Worm (Caenorhabditis elegans) whole organism, L4 larva: ENCODE results near the gene F55B12.10.

Experiments used
- F10B5.3 ChIP-seq: sonication (generic microtip); optimal IDR thresholded peaks from 2 replicates; lab custom pipeline; 2016; ENCODE audit warnings: mild to moderate bottlenecking, missing genetic modification characterization, missing compliant biosample characterization
- F37D6.2 ChIP-seq: sonication (generic microtip); optimal IDR thresholded peaks from 2 replicates; lab custom pipeline; 2016; ENCODE audit warnings: mild to moderate bottlenecking, missing genetic modification characterization, missing compliant biosample characterization
- T26A8.4 ChIP-seq: fragments of 200-800 bp; sonication (Bioruptor generic); IDR thresholded peaks from 2 replicates; pipeline ENCODE4 v1.3.6; 2022; ENCODE audit warnings: missing genetic modification characterization, missing compliant biosample characterization
- Y5F2A.4 ChIP-seq: fragments of 200-800 bp; sonication (Bioruptor generic); optimal IDR thresholded peaks from 2 replicates; lab custom pipeline; 2018; ENCODE audit warnings: mild to moderate bottlenecking, missing genetic modification characterization, missing compliant biosample characterization
- aha-1 ChIP-seq: fragments of 150-350 bp; peaks from one replicate; lab custom pipeline; 2014; ENCODE audit warnings: missing biosample characterization, missing genetic modification characterization
- aly-2 ChIP-seq: sonication (generic microtip); optimal IDR thresholded peaks from 2 replicates; lab custom pipeline; 2018; ENCODE audit warnings: missing biosample characterization, missing genetic modification characterization
- ama-1 ChIP-seq: fragments of 150-350 bp; optimal IDR thresholded peaks from 2 replicates; lab custom pipeline; 2014; ENCODE audit warnings: inconsistent platforms, mixed read lengths
- ces-1 ChIP-seq: fragments of 150-350 bp; sonication (generic microtip); optimal IDR thresholded peaks from 4 replicates; lab custom pipeline; 2014; ENCODE audit warnings: missing biosample characterization, missing genetic modification reagents, missing genetic modification characterization
- daf-16 ChIP-seq, 3 experiments: sonication (generic microtip); optimal IDR thresholded peaks; 2 replicates each; lab custom pipeline; 2016 to 2017; ENCODE audit warnings: missing genetic modification characterization in 3 of 3, missing genetic modification reagents in 3 of 3, mild to moderate bottlenecking in 2 of 3, missing compliant biosample characterization in 2 of 3, missing biosample characterization in 1 of 3, moderate library complexity in 1 of 3
- dmd-9 ChIP-seq: fragments of 200-800 bp; sonication (Bioruptor generic); IDR thresholded peaks from 2 replicates; pipeline ENCODE4 v1.3.6; 2022; ENCODE audit warnings: missing genetic modification reagents, missing genetic modification characterization, missing compliant biosample characterization
- dpl-1 ChIP-seq: fragments of 150-350 bp; optimal IDR thresholded peaks from 2 replicates; lab custom pipeline; 2014; ENCODE audit warnings: missing biosample characterization, missing genetic modification reagents, missing genetic modification characterization
- egl-43 ChIP-seq: fragments of 200-800 bp; sonication (Bioruptor generic); IDR thresholded peaks from 2 replicates; pipeline ENCODE4 v1.3.6; 2022; ENCODE audit warnings: missing genetic modification reagents, missing genetic modification characterization, missing compliant biosample characterization
- fos-1 ChIP-seq: fragments of 150-350 bp; optimal IDR thresholded peaks from 2 replicates; lab custom pipeline; 2014; ENCODE audit warnings: missing biosample characterization, missing genetic modification characterization
- hlh-11 ChIP-seq: fragments of 200-800 bp; sonication (Bioruptor generic); optimal IDR thresholded peaks from 2 replicates; lab custom pipeline; 2018; ENCODE audit warnings: mild to moderate bottlenecking, missing genetic modification characterization, missing compliant biosample characterization
- hlh-30 ChIP-seq: sonication (generic microtip); optimal IDR thresholded peaks from 2 replicates; lab custom pipeline; 2017; ENCODE audit warnings: antibody characterized with exemption, mild to moderate bottlenecking, missing genetic modification characterization, missing compliant biosample characterization; ENCODE audit not compliant: insufficient read depth
- hmg-1.1 ChIP-seq: fragments of 200-800 bp; sonication (Bioruptor generic); IDR thresholded peaks from 2 replicates; pipeline ENCODE4 v1.3.6; 2022; ENCODE audit warnings: missing genetic modification reagents, missing genetic modification characterization, missing compliant biosample characterization
- lim-7 ChIP-seq: fragments of 200-800 bp; sonication (Bioruptor generic); IDR thresholded peaks from 2 replicates; pipeline ENCODE4 v1.3.6; 2022; ENCODE audit warnings: missing genetic modification characterization, missing compliant biosample characterization
- lin-38 ChIP-seq: fragments of 200-800 bp; sonication (Bioruptor generic); IDR thresholded peaks from 2 replicates; pipeline ENCODE4 v1.3.6; 2022; ENCODE audit warnings: missing genetic modification reagents, missing genetic modification characterization, missing compliant biosample characterization
- lin-39 ChIP-seq: fragments of 150-350 bp; optimal IDR thresholded peaks from 2 replicates; lab custom pipeline; 2014; ENCODE audit warnings: missing biosample characterization, missing genetic modification reagents, missing genetic modification characterization
- madf-5 ChIP-seq, 2 experiments: fragments of 200-800 bp; sonication (Bioruptor generic); IDR thresholded peaks; 2 replicates each; pipeline ENCODE4 v1.3.6; 2022; ENCODE audit warnings: missing compliant biosample characterization in 2 of 2, missing genetic modification characterization in 2 of 2
- mdl-1 ChIP-seq, 2 experiments: fragments of 150-350 bp in 1 of 2; sonication (generic microtip) in 1 of 2; optimal IDR thresholded peaks; 2 replicates each; lab custom pipeline; 2014 to 2017; ENCODE audit warnings: missing biosample characterization in 2 of 2, missing genetic modification characterization in 2 of 2
- mep-1 ChIP-seq: fragments of 150-350 bp; sonication (generic microtip); optimal IDR thresholded peaks from 3 replicates; lab custom pipeline; 2014; ENCODE audit warnings: missing biosample characterization, missing genetic modification characterization
- mes-2 ChIP-seq: sonication (generic microtip); optimal IDR thresholded peaks from 2 replicates; lab custom pipeline; 2016; ENCODE audit warnings: missing genotype, mild to moderate bottlenecking, missing genetic modification characterization, missing compliant biosample characterization; ENCODE audit not compliant: poor library complexity, severe bottlenecking
- mxl-2 ChIP-seq: fragments of 200-800 bp; sonication (Bioruptor generic); conservative IDR thresholded peaks from 2 replicates; pipeline ENCODE4 v1.3.6; 2022; ENCODE audit warnings: missing genetic modification reagents, missing genetic modification characterization, missing compliant biosample characterization
- nhr-237 ChIP-seq: sonication (generic microtip); optimal IDR thresholded peaks from 2 replicates; lab custom pipeline; 2017; ENCODE audit warnings: missing biosample characterization, missing genetic modification characterization
- nhr-25 ChIP-seq: sonication (generic microtip); optimal IDR thresholded peaks from 2 replicates; lab custom pipeline; 2017; ENCODE audit warnings: missing genetic modification characterization, mild to moderate bottlenecking, missing compliant biosample characterization, antibody characterized with exemption, moderate library complexity, borderline replicate concordance; ENCODE audit not compliant: insufficient read depth
- nhr-41 ChIP-seq: fragments of 200-800 bp; sonication (Bioruptor generic); IDR thresholded peaks from 2 replicates; pipeline ENCODE4 v1.3.6; 2022; ENCODE audit warnings: missing genetic modification reagents, missing genetic modification characterization, missing compliant biosample characterization
- pha-4 ChIP-seq, 2 experiments: fragments of 150-350 bp in 1 of 2; fragments of 200-800 bp in 1 of 2; sonication (Bioruptor generic) in 1 of 2; IDR thresholded peaks in 1 of 2; optimal IDR thresholded peaks in 1 of 2; 2 replicates each; pipeline versions ENCODE4 v1.3.6 to Lab custom; 2014 to 2022; ENCODE audit warnings: missing genetic modification characterization in 2 of 2, missing genetic modification reagents in 2 of 2, missing biosample characterization in 1 of 2, missing compliant biosample characterization in 1 of 2
- php-3 ChIP-seq: fragments of 200-800 bp; sonication (Bioruptor generic); IDR thresholded peaks from 2 replicates; pipeline ENCODE4 v1.3.6; 2022; ENCODE audit warnings: missing genetic modification reagents, missing genetic modification characterization, missing compliant biosample characterization
- pqm-1 ChIP-seq: sonication (generic microtip); optimal IDR thresholded peaks from 2 replicates; lab custom pipeline; 2017; ENCODE audit warnings: missing biosample characterization, missing genetic modification characterization
- sdz-12 ChIP-seq: fragments of 200-800 bp; sonication (Bioruptor generic); optimal IDR thresholded peaks from 2 replicates; lab custom pipeline; 2018; ENCODE audit warnings: mild to moderate bottlenecking, missing genetic modification characterization, missing compliant biosample characterization
- snpc-1.2 ChIP-seq: fragments of 200-800 bp; sonication (Bioruptor generic); IDR thresholded peaks from 2 replicates; pipeline ENCODE4 v1.3.6; 2022; ENCODE audit warnings: missing genetic modification reagents, missing genetic modification characterization, missing compliant biosample characterization
- spr-1 ChIP-seq: sonication (generic microtip); optimal IDR thresholded peaks from 2 replicates; lab custom pipeline; 2016; ENCODE audit warnings: mild to moderate bottlenecking, missing genetic modification characterization, missing compliant biosample characterization
- unc-62 ChIP-seq, 3 experiments: fragments of 150-350 bp in 1 of 3; sonication (generic microtip); optimal IDR thresholded peaks in 2 of 3; peaks in 1 of 3; 1 replicate in 1 of 3; 2 replicates in 2 of 3; lab custom pipeline; 2014 to 2017; ENCODE audit warnings: missing biosample characterization in 3 of 3, missing genetic modification characterization in 3 of 3, missing genetic modification reagents in 3 of 3, missing genotype in 1 of 3
- zag-1 ChIP-seq: fragments of 150-350 bp; optimal IDR thresholded peaks from 2 replicates; lab custom pipeline; 2014; ENCODE audit warnings: missing biosample characterization, missing genetic modification characterization
- zfp-3 ChIP-seq: fragments of 200-800 bp; sonication (Bioruptor generic); conservative IDR thresholded peaks from 2 replicates; pipeline ENCODE4 v1.3.6; 2022; ENCODE audit warnings: missing genetic modification reagents, missing genetic modification characterization, missing compliant biosample characterization
- zip-11 ChIP-seq: fragments of 200-800 bp; sonication (Bioruptor generic); IDR thresholded peaks from 2 replicates; pipeline ENCODE4 v1.3.6; 2022; ENCODE audit warnings: missing genetic modification characterization, missing compliant biosample characterization
- zip-2 ChIP-seq: fragments of 150-350 bp; optimal IDR thresholded peaks from 2 replicates; lab custom pipeline; 2014; ENCODE audit warnings: missing biosample characterization, missing genetic modification characterization
- ztf-7 ChIP-seq: fragments of 150-350 bp; optimal IDR thresholded peaks from 2 replicates; lab custom pipeline; 2014; ENCODE audit warnings: missing biosample characterization, missing genetic modification characterization

The F55B12.10 gene

DNA sequence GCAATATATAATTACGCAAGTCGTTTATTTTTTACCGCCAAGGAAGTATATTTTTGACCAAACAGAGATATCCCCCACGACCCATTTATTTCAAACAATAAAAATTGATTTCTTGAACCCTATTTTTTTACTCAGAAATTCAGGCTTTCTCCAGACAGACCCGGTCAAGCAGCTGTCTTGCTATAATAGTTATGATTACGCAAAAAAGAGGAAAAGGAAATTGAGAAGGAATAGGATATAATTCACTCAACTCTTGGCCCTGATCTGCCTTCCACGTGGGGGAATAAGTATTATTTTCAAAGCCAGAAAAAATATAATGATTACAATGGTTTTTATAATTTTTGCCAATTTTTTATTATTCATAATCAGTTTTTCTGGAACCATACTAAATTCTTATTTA is 17.6 kb downstream of the F55B12.10 start, which contains the start of gene srx-136:
TSS of gene srx-136 (plus strand) at position 301 of the 400 bp plus-strand sequence.
- TF ChIP-seq lin-38 (no peak), spr-1 (no peak)
- TF ChIP-seq, all 104 proteins: peak for 0

DNA sequence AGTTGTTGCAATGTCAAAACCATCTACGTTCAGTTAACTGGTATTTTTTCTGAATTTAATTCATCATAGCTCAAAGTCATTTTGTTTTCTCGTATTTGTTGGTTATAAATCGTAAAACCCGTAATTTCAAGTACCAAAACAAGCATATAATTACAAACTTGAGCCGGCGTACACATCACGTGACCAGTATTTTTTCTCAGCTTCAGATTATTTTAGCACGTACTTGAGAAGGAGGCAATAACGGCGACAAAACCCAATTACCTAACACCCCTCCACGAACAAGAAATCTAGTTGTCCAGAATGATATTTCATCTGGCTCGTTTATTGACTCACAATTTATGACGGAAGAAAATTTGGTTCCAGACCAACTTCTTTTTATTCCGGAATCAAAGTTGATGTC is 19.4 kb downstream of the F55B12.10 start, which contains the start of gene srx-135:
TSS of gene srx-135 (plus strand) at position 301 of the 400 bp plus-strand sequence.
- no peak for TF ChIP-seq Y5F2A.4 (GFP tag; lab: Kevin White, UChicago)
- TF ChIP-seq nhr-41, result no peak
- no peak for TF ChIP-seq zip-11 (GFP tag; lab: Robert Waterston, UW)
- TF ChIP-seq aly-2 (tag; lab: Kevin White, UChicago), result no peak
- no peak for TF ChIP-seq egl-43 (GFP tag; lab: Robert Waterston, UW)
- no peak for TF ChIP-seq ces-1 (GFP tag; lab: Kevin White, UChicago)
- TF ChIP-seq mdl-1 (tag; optimal IDR thresholded peaks at IDR 0.05; lab: Kevin White, UChicago), result no peak
- TF ChIP-seq php-3, result no peak
- TF ChIP-seq T26A8.4 (GFP tag; lab: Robert Waterston, UW), result no peak
- TF ChIP-seq F10B5.3 (tag; lab: Kevin White, UChicago), result no peak
- no peak for TF ChIP-seq mep-1 (tag; lab: Kevin White, UChicago)
- no peak for TF ChIP-seq nhr-237 (tag; lab: Kevin White, UChicago)
- TF ChIP-seq ama-1 (lab: Kevin White, UChicago), result no peak
- no peak for TF ChIP-seq sdz-12 (GFP tag; lab: Kevin White, UChicago)
- TF ChIP-seq madf-5 (GFP tag; IDR thresholded peaks at IDR 0.05; lab: Robert Waterston, UW), result no peak

DNA sequence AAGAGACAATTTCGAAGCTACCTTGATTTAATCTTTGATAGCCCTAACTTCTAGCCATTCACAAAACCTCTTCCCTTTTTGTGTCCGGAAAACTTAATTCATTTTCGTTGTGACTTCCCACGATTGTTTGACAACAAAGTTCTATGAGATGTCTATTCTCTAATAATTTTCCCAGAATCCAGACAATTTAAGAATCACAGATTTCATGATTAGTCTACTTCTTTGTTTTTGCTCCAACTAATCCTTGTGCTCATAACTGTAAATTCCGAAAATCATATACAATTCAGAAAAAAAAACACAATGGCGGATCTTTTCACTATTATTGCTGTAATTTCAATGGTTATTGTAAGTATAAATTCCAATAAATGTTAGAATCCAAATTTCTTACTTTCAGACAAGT is 23.0 kb downstream of the F55B12.10 start, which contains the start of gene srx-137:
TSS of gene srx-137 (plus strand) at position 301 of the 400 bp plus-strand sequence.
- TF ChIP-seq mes-2 (tag; lab: Kevin White, UChicago) (no peak), zip-11 (GFP tag; lab: Robert Waterston, UW) (no peak), Y5F2A.4 (GFP tag; lab: Kevin White, UChicago) (no peak), hmg-1.1 (GFP tag; lab: Robert Waterston, UW) (no peak), dmd-9 (GFP tag; lab: Robert Waterston, UW) (no peak), hlh-11 (tag; lab: Kevin White, UChicago) (no peak), fos-1 (no peak), dpl-1 (no peak), lin-39 (no peak), daf-16 (GFP tag; optimal IDR thresholded peaks at IDR 0.05; lab: Kevin White, UChicago) (no peak), daf-16 (tag; optimal IDR thresholded peaks at IDR 0.05; lab: Kevin White, UChicago) (no peak), pha-4 (GFP tag; IDR thresholded peaks at IDR 0.05; lab: Robert Waterston, UW) (no peak), pha-4 (tag; optimal IDR thresholded peaks at IDR 0.05; lab: Kevin White, UChicago) (no peak), hlh-30 (no peak)

DNA sequence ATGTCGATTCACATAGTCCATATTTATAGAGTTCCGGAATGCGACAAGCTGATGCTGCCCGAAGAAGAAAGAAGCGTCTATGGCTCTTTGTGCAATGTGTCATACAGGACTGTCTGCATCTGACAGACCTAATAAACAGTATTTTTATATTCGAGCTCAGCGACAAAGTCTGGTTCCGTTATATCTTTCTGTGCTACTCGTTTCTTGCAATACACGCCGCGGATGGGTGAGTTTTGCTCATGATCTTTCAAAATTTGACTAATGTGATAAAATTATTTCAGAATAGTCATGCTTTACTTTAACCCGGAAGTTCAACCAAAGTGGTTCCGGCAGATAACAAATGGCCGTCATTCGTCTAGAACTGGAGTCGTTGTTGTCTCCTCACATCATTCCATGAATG is 24.2 kb downstream of the F55B12.10 start:
- TF ChIP-seq aha-1 (peak; percentile 90), aly-2 (tag; lab: Kevin White, UChicago) (no peak), unc-62 (GFP tag; optimal IDR thresholded peaks at IDR 0.05 in 1 of 2; lab: Kevin White, UChicago) (peak in 1 of 2 experiments; percentile 55), unc-62 (tag; optimal IDR thresholded peaks at IDR 0.05; lab: Kevin White, UChicago) (no peak), mdl-1 (tag; optimal IDR thresholded peaks at IDR 0.05; lab: Kevin White, UChicago) (no peak), F37D6.2 (tag; lab: Kevin White, UChicago) (no peak), fos-1 (no peak)
- TF ChIP-seq, all 104 proteins: peak for 2

- TF ChIP-seq snpc-1.2 (GFP tag; lab: Robert Waterston, UW), result no peak
- TF ChIP-seq mep-1 (tag; lab: Kevin White, UChicago), result no peak
- no peak for TF ChIP-seq ztf-7 (tag; lab: Kevin White, UChicago)
- TF ChIP-seq lim-7 (GFP tag; lab: Robert Waterston, UW), result no peak
- no peak for TF ChIP-seq zfp-3 (GFP tag; lab: Robert Waterston, UW)
- TF ChIP-seq zag-1 (tag; lab: Kevin White, UChicago), result no peak
- no peak for TF ChIP-seq dpl-1
- TF ChIP-seq mxl-2 (GFP tag; lab: Robert Waterston, UW), result no peak
- TF ChIP-seq zip-2 (tag; lab: Kevin White, UChicago), result no peak
- TF ChIP-seq nhr-25 (tag; lab: Kevin White, UChicago), result no peak
- TF ChIP-seq sdz-12 (GFP tag; lab: Kevin White, UChicago), result no peak
- no peak for TF ChIP-seq hlh-11 (tag; lab: Kevin White, UChicago)
- TF ChIP-seq pqm-1 (tag; lab: Kevin White, UChicago), result no peak
Observed at ce11 chrV:13866353-13866752, 26.8 kb downstream of the F55B12.10 start, which contains the start of gene nhr-175. Gene nhr-175, plus strand, starts transcription at chrV:13866691.
